Fruit fly (Drosophila melanogaster) whole organism, embryonic: ENCODE measurements around the gene mRpL19.
A peak's percentile ranks its signal among the peaks of the same experiment; 100 is the strongest.

ENCODE experiments used
- Atf-2 ChIP-seq: fragments of 200-800 bp; sonication (Bioruptor generic); optimal IDR thresholded peaks from 2 replicates; lab custom pipeline; 2016; ENCODE audit warnings: missing biosample characterization, missing genetic modification characterization
- CG15073 ChIP-seq: fragments of 200-800 bp; sonication (Bioruptor generic); optimal IDR thresholded peaks from 2 replicates; lab custom pipeline; 2016; ENCODE audit warnings: missing biosample characterization, missing genetic modification characterization
- CG18599 ChIP-seq: fragments of 200-800 bp; sonication (Bioruptor generic); optimal IDR thresholded peaks from 3 replicates; lab custom pipeline; 2017; ENCODE audit warnings: missing biosample characterization, missing genetic modification characterization, mild to moderate bottlenecking, moderate library complexity, missing genetic modification reagents
- D19A ChIP-seq: fragments of 200-800 bp; optimal IDR thresholded peaks from 3 replicates; lab custom pipeline; 2019; ENCODE audit warnings: missing biosample characterization, mild to moderate bottlenecking, missing genetic modification characterization, moderate library complexity
- Hr78 ChIP-seq, 2 experiments: fragments of 200-800 bp in 1 of 2; fragments of >200 bp in 1 of 2; sonication (Bioruptor generic) in 1 of 2; optimal IDR thresholded peaks; 2 replicates each; lab custom pipeline; 2017 to 2019; ENCODE audit warnings: missing biosample characterization in 2 of 2, missing genetic modification characterization in 2 of 2, mild to moderate bottlenecking in 1 of 2, moderate library complexity in 1 of 2
- Mad ChIP-seq: fragments of 200-800 bp; sonication (Bioruptor generic); optimal IDR thresholded peaks from 2 replicates; lab custom pipeline; 2016; ENCODE audit warnings: missing biosample characterization, missing genetic modification characterization
- Med ChIP-seq: fragments of 200-800 bp; sonication (Bioruptor generic); peaks from one replicate; lab custom pipeline; 2016; ENCODE audit warnings: missing biosample characterization, missing genetic modification characterization, mild to moderate bottlenecking, inconsistent platforms, moderate library complexity
- br ChIP-seq: fragments of >200 bp; optimal IDR thresholded peaks from 2 replicates; lab custom pipeline; 2017
- cad ChIP-seq: fragments of >200 bp; optimal IDR thresholded peaks from 2 replicates; lab custom pipeline; 2017; ENCODE audit warnings: missing biosample characterization, missing genetic modification characterization
- dmrt99B ChIP-seq: fragments of 200-800 bp; sonication (Bioruptor generic); optimal IDR thresholded peaks from 2 replicates; lab custom pipeline; 2018; ENCODE audit warnings: missing biosample characterization, mild to moderate bottlenecking, missing genetic modification characterization, moderate library complexity
- ewg ChIP-seq: fragments of 200-800 bp; sonication (Bioruptor generic); optimal IDR thresholded peaks from 3 replicates; lab custom pipeline; 2017; ENCODE audit warnings: mild to moderate bottlenecking, missing biosample characterization, missing genetic modification reagents, missing genetic modification characterization
- insv ChIP-seq, 2 experiments: fragments of 200-800 bp; sonication (Bioruptor generic); optimal IDR thresholded peaks; 3 replicates each; lab custom pipeline; 2016 to 2018; ENCODE audit warnings: missing biosample characterization in 2 of 2, missing genetic modification characterization in 2 of 2
- lov ChIP-seq, 2 experiments: fragments of 200-800 bp in 1 of 2; fragments of >200 bp in 1 of 2; sonication (Bioruptor generic) in 1 of 2; IDR thresholded peaks in 1 of 2; optimal IDR thresholded peaks in 1 of 2; 2 replicates in 1 of 2; 3 replicates in 1 of 2; pipeline versions ENCODE4 v1.3.6 to Lab custom; 2017 to 2022; ENCODE audit warnings: missing biosample characterization in 1 of 2, missing genetic modification characterization in 1 of 2
- usp ChIP-seq: fragments of >200 bp; optimal IDR thresholded peaks from 2 replicates; lab custom pipeline; 2017; ENCODE audit warnings: missing biosample characterization, missing genetic modification characterization

DNA sequence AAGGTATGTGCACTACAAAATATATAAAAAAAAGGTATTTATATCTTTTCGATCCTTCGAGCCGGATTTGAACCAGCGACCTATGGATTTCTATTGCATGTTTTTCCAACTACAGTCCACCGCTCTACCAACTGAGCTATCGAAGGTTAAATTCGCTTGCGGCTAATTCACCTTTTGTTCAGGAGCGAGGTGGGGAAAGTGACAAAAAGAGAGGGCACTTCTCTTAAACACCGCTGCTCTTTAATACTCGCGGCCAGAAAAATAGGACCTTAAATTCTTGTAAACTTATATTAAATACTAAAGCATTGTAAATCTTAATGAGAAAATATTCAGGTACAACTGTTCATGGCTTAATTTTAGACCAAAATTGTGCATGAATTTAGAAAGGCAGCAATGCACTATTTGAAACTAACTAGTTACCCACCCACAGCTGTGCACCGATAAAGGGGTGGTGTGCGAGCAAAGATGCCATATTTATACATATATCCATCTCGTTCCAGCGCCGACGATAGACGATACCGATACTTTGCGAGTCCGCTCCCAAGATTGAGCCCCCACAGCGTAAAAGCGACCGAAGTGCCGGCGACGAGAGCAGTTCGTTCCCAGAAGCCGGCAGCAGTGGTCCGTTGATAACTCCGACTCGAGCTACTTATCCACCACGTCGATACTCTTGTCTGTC lies 4.7 kb upstream of the mRpL19 start:
- TF ChIP-seq CG15073 (peak; percentile 83), cad (GFP tag; lab: Kevin White, UChicago) (no peak), ewg (peak; percentile 94), Mad (peak; percentile 96), Atf-2 (GFP tag; lab: Kevin White, UChicago) (peak; percentile 95), br (lab: Kevin White, UChicago) (no peak), dmrt99B (tag; lab: Kevin White, UChicago) (peak; percentile 98), D19A (tag; lab: Kevin White, UChicago) (peak; percentile 96), Med (GFP tag; lab: Kevin White, UChicago) (peak; percentile 100), usp (GFP tag; lab: Kevin White, UChicago) (no peak), Hr78 (GFP tag; optimal IDR thresholded peaks at IDR 0.05; lab: Kevin White, UChicago) (peak in 1 of 2 experiments; percentile 89), CG18599 (GFP tag; lab: Kevin White, UChicago) (peak; percentile 99), lov (optimal IDR thresholded peaks at IDR 0.05; lab: Kevin White, UChicago) (no peak), lov (GFP tag; IDR thresholded peaks at IDR 0.05; lab: Robert Waterston, UW) (peak; percentile 94), insv (GFP tag; optimal IDR thresholded peaks at IDR 0.05; lab: Kevin White, UChicago) (peak; percentile 53 to 81)
